Worm (Caenorhabditis elegans): ENCODE data around the gene atx-2.
A peak's percentile ranks its signal among the peaks of the same experiment; 100 is the strongest.

The atx-2 gene

DNA sequence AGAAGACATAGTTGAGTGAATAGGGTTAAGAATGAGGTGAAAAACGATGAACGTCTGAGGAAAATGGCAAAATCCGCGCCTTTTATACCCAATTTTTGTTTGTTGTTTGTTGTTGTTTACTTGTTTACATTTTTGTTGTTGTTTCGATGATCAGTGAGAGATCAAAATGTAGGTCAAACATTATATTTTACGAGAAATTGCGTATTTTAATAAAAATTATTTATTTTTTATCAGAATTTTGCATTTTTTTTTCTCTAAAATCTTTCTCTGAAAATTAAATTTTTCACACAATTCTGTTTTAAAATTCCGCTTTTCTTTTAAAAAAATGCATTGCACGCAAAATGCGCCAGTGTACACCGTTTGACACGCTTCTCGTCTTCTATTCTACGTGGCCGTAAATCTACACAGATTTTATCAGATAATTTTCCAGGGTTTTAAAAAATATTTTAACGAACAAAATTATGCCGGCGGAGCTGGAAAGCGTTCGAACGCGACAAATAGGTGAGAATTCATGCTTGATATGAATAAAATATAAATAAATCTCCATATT is 45.6 kb downstream of the atx-2 start, which contains the start of the genes sip-1 and sly-1 (continued):
- TF ChIP-seq dmd-6 (GFP tag; IDR thresholded peaks at IDR 0.05), result peak; percentile 27; the same call in 1 of the 2 replicates
- TF ChIP-seq hlh-11 (tag; optimal IDR thresholded peaks at IDR 0.05), result peak; percentile 54
- TF ChIP-seq nhr-102 (tag; optimal IDR thresholded peaks at IDR 0.05), result peak; percentile 70
- no peak for TF ChIP-seq lin-1 (GFP tag; IDR thresholded peaks at IDR 0.05)
- peak; percentile 19 for TF ChIP-seq F37D6.2 (tag; optimal IDR thresholded peaks at IDR 0.05)
- TF ChIP-seq ceh-20 (GFP tag; IDR thresholded peaks at IDR 0.05), result no peak
- no peak for TF ChIP-seq snpc-1.2 (GFP tag; IDR thresholded peaks at IDR 0.05)
- peak; percentile 78 for TF ChIP-seq aha-1 (tag)
- TF ChIP-seq zip-2 (tag; optimal IDR thresholded peaks at IDR 0.05), result peak; percentile 33
- no peak for TF ChIP-seq ceh-32 (tag; optimal IDR thresholded peaks at IDR 0.05; ENCODE audit: poor library complexity)
- TF ChIP-seq hmg-1.1 (GFP tag; IDR thresholded peaks at IDR 0.05), result peak; percentile 55
- TF ChIP-seq ceh-82 (tag; optimal IDR thresholded peaks at IDR 0.05), result no peak
- TF ChIP-seq zfp-2 (tag; optimal IDR thresholded peaks at IDR 0.05), result no peak
- peak; percentile 88 for TF ChIP-seq dve-1 (tag; optimal IDR thresholded peaks at IDR 0.05; ENCODE audit: insufficient read depth)
- TF ChIP-seq arid-1 (GFP tag; conservative IDR thresholded peaks at IDR 0.05), result no peak; the same call in 1 of the 2 replicates
- TF ChIP-seq ceh-44 (GFP tag; IDR thresholded peaks at IDR 0.05), result no peak
- TF ChIP-seq mxl-2 (GFP tag; conservative IDR thresholded peaks at IDR 0.05), result no peak
- no peak for TF ChIP-seq madf-9 (GFP tag; conservative IDR thresholded peaks at IDR 0.05)
- no peak for TF ChIP-seq ama-1 (optimal IDR thresholded peaks at IDR 0.05)
- peak; percentile 69 for TF ChIP-seq nhr-28 (tag; optimal IDR thresholded peaks at IDR 0.05)
- no peak for TF ChIP-seq daf-8 (GFP tag; IDR thresholded peaks at IDR 0.05)
- TF ChIP-seq lin-38 (GFP tag; IDR thresholded peaks at IDR 0.05), result peak; percentile 90
- no peak for TF ChIP-seq F10B5.3 (tag; optimal IDR thresholded peaks at IDR 0.05)
- TF ChIP-seq aly-2 (tag; optimal IDR thresholded peaks at IDR 0.05), result no peak
- no peak for TF ChIP-seq egl-27 (tag; optimal IDR thresholded peaks at IDR 0.05)
- no peak for TF ChIP-seq ceh-62 (tag; optimal IDR thresholded peaks at IDR 0.05)
- TF ChIP-seq hlh-30 (tag; optimal IDR thresholded peaks at IDR 0.05; ENCODE audit: insufficient read depth), result peak; percentile 80
- no peak for TF ChIP-seq duxl-1 (tag; optimal IDR thresholded peaks at IDR 0.05; ENCODE audit: poor library complexity)
- TF ChIP-seq nhr-25 (tag; optimal IDR thresholded peaks at IDR 0.05; ENCODE audit: borderline replicate concordance, insufficient read depth), result no peak

DNA sequence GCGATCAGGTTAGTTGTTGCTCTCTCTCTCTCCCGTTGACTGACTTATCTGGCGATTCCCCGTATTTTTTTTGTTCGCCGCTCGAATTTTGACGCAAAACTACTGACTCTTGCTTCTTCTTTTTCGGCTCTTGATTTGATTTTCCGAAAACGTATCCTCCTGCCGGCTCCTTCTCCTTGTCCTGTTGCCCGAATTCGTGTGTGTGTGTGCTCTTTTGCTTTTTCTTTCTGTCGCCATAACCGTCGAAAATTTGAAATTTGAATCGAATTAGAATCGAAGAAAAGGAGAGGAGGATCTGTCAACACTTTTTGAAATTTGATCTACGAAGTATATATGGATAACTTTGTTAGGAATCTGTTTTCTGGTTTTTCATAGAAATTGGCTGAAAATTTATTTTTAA is 51.4 kb downstream of the atx-2 start:
- TF ChIP-seq fkh-10 (GFP tag; optimal IDR thresholded peaks at IDR 0.05) (peak; percentile 22), cey-2 (tag; optimal IDR thresholded peaks at IDR 0.05; ENCODE audit: borderline replicate concordance, insufficient read depth) (no peak)

DNA sequence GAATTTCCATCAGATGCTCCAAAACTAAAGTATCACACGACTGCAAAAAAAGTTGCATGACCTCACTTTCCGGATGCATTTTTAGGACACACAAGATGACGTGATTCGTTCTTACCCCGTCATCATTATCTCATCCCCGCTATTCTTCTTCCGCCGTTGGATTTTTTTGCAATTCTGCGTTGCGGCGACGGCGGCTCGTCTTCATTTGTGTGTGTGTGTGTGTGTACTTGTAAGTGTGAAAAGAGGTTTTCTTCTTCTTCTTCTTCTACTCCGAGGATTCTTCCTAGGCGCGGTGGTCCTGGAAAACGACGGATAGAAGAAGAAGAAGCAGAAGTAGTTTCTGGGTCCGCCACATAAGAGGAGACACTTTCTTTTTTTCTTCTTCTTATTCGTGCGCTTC is 54.6 kb downstream of the atx-2 start:
- peak; percentile 10 for TF ChIP-seq aha-1 (tag)
- TF ChIP-seq hlh-30 (tag; optimal IDR thresholded peaks at IDR 0.05; ENCODE audit: insufficient read depth), result no peak
- no peak for TF ChIP-seq pqm-1 (tag; optimal IDR thresholded peaks at IDR 0.05)
- TF ChIP-seq ceh-62 (tag; optimal IDR thresholded peaks at IDR 0.05), result no peak
- TF ChIP-seq lin-29 (GFP tag; IDR thresholded peaks at IDR 0.05), result no peak
